Fruit fly (Drosophila melanogaster): ENCODE results near the gene Vps24.

Vps24 gene

DNA sequence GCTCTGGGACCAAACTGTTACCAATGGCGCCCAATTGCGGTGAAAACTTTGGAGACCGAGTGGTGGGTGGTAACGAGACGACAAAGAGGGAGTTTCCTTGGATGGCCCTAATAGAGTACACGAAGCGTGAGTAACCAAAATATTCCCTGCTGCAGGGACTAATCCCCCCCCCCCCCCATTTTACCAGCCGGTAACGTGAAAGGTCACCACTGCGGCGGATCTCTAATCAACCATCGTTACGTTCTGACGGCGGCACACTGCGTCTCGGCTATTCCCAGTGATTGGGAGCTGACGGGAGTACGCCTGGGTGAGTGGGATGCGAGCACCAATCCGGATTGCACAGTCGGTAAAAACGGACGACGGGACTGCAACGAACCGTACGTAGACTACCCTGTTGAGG lies 2.0 kb downstream of the Vps24 start:
- TF ChIP-seq usp (GFP tag; optimal IDR thresholded peaks at IDR 0.05) (no peak), Abd-B (GFP tag; optimal IDR thresholded peaks at IDR 0.05) (no peak), Dfd (GFP tag; optimal IDR thresholded peaks at IDR 0.05) (no peak), br (GFP tag; optimal IDR thresholded peaks at IDR 0.05) (no peak), Hr78 (GFP tag; optimal IDR thresholded peaks at IDR 0.05) (no peak), HLH106 (tag; optimal IDR thresholded peaks at IDR 0.05) (no peak), fru (GFP tag; optimal IDR thresholded peaks at IDR 0.05) (no peak), foxo (GFP tag; optimal IDR thresholded peaks at IDR 0.05) (no peak), dsf (GFP tag; optimal IDR thresholded peaks at IDR 0.05; ENCODE audit: borderline replicate concordance) (no peak), jim (GFP tag; optimal IDR thresholded peaks at IDR 0.05) (no peak), Hnf4 (GFP tag; optimal IDR thresholded peaks at IDR 0.05) (no peak), CG9705 (GFP tag; optimal IDR thresholded peaks at IDR 0.05) (no peak), CG32264 (GFP tag; optimal IDR thresholded peaks at IDR 0.05) (no peak), tai (GFP tag; optimal IDR thresholded peaks at IDR 0.05) (no peak), psq (GFP tag; optimal IDR thresholded peaks at IDR 0.05) (no peak), Rel (GFP tag; optimal IDR thresholded peaks at IDR 0.05) (no peak), Rel (tag; optimal IDR thresholded peaks at IDR 0.05) (no peak), ey (GFP tag; optimal IDR thresholded peaks at IDR 0.05) (no peak), OdsH (GFP tag; optimal IDR thresholded peaks at IDR 0.05) (no peak)

DNA sequence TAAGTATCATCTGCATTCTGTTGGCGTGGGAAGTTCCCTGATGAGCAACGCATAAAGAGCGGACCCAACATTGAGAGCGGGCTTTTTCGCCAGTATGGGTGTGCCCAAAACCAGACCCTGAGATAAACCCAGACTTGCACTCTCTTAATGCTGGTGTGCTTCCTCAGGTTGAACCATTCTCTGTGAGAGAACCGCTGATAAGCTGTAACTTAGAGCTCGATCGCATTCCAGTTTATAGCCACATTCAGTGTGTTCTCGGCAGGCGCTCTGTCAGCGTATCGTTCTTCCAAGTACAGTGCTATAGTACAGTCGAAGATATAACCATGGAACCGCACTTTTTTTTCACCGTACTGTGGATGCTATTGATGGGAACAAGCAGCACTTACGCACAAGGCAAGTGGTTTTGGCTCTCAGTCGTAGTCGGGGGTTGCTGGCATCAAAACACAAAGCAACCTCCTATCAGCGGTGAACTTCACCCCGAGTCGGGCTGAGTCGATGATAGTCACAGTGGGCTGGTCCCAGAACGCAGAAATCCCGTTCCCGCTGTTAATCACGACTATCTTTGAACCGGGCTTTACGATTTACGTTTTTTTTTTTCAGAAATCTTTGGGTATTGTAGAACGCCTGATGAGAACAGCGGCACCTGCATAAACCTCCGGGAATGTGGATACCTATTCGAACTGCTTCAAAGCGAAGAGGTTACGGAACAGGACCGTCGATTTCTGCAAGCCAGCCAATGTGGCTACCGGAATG lies 2.9 kb downstream of the Vps24 start, which contains the start of gene MP1:
TSS of gene MP1 (plus strand) at position 245 of the 753 bp plus-strand sequence.
- TF ChIP-seq sage (GFP tag; optimal IDR thresholded peaks at IDR 0.05) (no peak), CG32264 (GFP tag; optimal IDR thresholded peaks at IDR 0.05) (no peak), Rel (GFP tag; optimal IDR thresholded peaks at IDR 0.05) (no peak), Rel (tag; optimal IDR thresholded peaks at IDR 0.05) (peak; percentile 60), Dif (GFP tag; optimal IDR thresholded peaks at IDR 0.05; ENCODE audit: partially characterized antibody) (peak; percentile 84), rgr (GFP tag; optimal IDR thresholded peaks at IDR 0.05) (no peak), Vsx2 (GFP tag; optimal IDR thresholded peaks at IDR 0.05; ENCODE audit: partially characterized antibody) (no peak), OdsH (GFP tag; optimal IDR thresholded peaks at IDR 0.05) (peak; percentile 29), dl (GFP tag; optimal IDR thresholded peaks at IDR 0.05; ENCODE audit: insufficient read depth in 1 of 2, partially characterized antibody in 2 of 2) (peak; percentile 90 to 91), h (GFP tag; optimal IDR thresholded peaks at IDR 0.05) (no peak), Hnf4 (GFP tag; optimal IDR thresholded peaks at IDR 0.05) (peak; percentile 39), Hr83 (GFP tag; optimal IDR thresholded peaks at IDR 0.05; ENCODE audit: poor library complexity, severe bottlenecking) (peak; percentile 16), Hr78 (GFP tag; optimal IDR thresholded peaks at IDR 0.05) (no peak), usp (GFP tag; optimal IDR thresholded peaks at IDR 0.05) (no peak), lola (GFP tag; optimal IDR thresholded peaks at IDR 0.05) (no peak)

DNA sequence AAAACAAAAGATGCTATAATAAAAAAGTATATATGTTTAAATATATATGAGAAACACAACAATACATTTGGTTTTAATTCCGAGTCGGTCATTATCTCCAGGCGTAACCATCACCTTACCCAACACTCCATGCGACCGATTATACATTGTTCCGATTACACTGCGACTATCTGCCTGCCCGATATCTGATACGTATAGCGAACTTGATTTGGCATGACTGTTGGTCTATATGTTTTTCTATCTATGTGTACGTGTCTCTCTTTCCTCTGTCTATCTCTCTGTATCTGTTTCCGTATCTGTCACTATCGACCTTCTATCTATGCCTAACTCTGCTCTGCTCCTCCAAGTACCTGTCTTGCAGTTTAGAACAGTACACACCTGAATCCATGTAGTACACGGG lies 9.3 kb downstream of the Vps24 start:
- TF ChIP-seq Dif (GFP tag; optimal IDR thresholded peaks at IDR 0.05; ENCODE audit: partially characterized antibody) (no peak), CrebA (GFP tag; optimal IDR thresholded peaks at IDR 0.05; ENCODE audit: borderline replicate concordance) (no peak), Hnf4 (GFP tag; optimal IDR thresholded peaks at IDR 0.05) (no peak), Rel (GFP tag; optimal IDR thresholded peaks at IDR 0.05) (no peak), Rel (tag; optimal IDR thresholded peaks at IDR 0.05) (no peak), N (GFP tag; optimal IDR thresholded peaks at IDR 0.05) (no peak), woc (GFP tag; optimal IDR thresholded peaks at IDR 0.05) (no peak), GATAd (GFP tag; optimal IDR thresholded peaks at IDR 0.05) (no peak), rgr (GFP tag; optimal IDR thresholded peaks at IDR 0.05) (no peak)

DNA sequence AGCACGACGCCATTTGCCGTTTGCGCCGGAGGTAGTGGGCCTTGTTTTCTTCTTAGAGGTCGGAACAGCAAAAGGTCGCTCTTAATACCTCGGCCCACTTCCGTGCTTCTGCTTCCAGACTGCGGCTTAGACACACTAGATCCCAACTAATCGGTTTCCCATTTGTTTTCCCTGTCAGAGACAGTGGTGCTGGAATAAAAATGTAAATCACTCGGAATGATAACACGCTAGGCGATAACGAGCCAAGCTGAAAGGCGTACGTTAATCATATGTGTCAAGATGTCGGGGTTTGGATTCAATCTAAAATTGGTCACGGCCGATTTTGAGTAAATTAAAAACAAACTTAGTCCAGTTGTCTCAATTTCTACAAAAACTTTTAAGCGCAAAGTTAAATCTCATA lies 16.1 kb downstream of the Vps24 start, which contains the start of gene Nepl11:
TSS of gene Nepl11 (minus strand) at position 152 of the 400 bp plus-strand sequence.
- no peak for TF ChIP-seq psq (GFP tag; optimal IDR thresholded peaks at IDR 0.05)
- TF ChIP-seq Hr78 (GFP tag; optimal IDR thresholded peaks at IDR 0.05) = no peak
- TF ChIP-seq N (GFP tag; optimal IDR thresholded peaks at IDR 0.05) = no peak
- no peak for TF ChIP-seq pan (optimal IDR thresholded peaks at IDR 0.05)
- TF ChIP-seq dl (GFP tag; optimal IDR thresholded peaks at IDR 0.05; ENCODE audit: insufficient read depth in 1 of 2, partially characterized antibody in 2 of 2) = no peak
- TF ChIP-seq CG32264 (GFP tag; optimal IDR thresholded peaks at IDR 0.05) = no peak
- no peak for TF ChIP-seq rgr (GFP tag; optimal IDR thresholded peaks at IDR 0.05)

Measured in whole organism, wandering third instar larva.